Worm (Caenorhabditis elegans) whole organism, L3 larva: ENCODE measurements around the gene kel-1.

ENCODE experiments used
- ama-1 ChIP-seq: fragments of 150-350 bp; optimal IDR thresholded peaks from 2 replicates; lab custom pipeline; 2018
- ceh-16 ChIP-seq: sonication (generic microtip); optimal IDR thresholded peaks from 2 replicates; lab custom pipeline; 2017; ENCODE audit warnings: missing biosample characterization, missing genetic modification characterization
- ceh-28 ChIP-seq: fragments of 150-350 bp; optimal IDR thresholded peaks from 2 replicates; lab custom pipeline; 2014; ENCODE audit warnings: missing biosample characterization, missing genetic modification reagents, missing genetic modification characterization
- ceh-9 ChIP-seq: sonication (generic microtip); optimal IDR thresholded peaks from 2 replicates; lab custom pipeline; 2018; ENCODE audit warnings: missing biosample characterization, missing genetic modification characterization
- daf-12 ChIP-seq: fragments of 150-350 bp; optimal IDR thresholded peaks from 2 replicates; lab custom pipeline; 2014; ENCODE audit warnings: missing biosample characterization, missing genetic modification reagents, missing genetic modification characterization
- elt-2 ChIP-seq: sonication (generic microtip); optimal IDR thresholded peaks from 2 replicates; lab custom pipeline; 2016; ENCODE audit warnings: missing genetic modification reagents, mild to moderate bottlenecking, missing genetic modification characterization, missing compliant biosample characterization
- nfya-1 ChIP-seq: sonication (generic microtip); optimal IDR thresholded peaks from 2 replicates; lab custom pipeline; 2017; ENCODE audit warnings: missing genetic modification characterization, mild to moderate bottlenecking, missing compliant biosample characterization, antibody characterized with exemption, moderate library complexity; ENCODE audit not compliant: insufficient read depth
- nhr-12 ChIP-seq: fragments of 150-350 bp; optimal IDR thresholded peaks from 2 replicates; lab custom pipeline; 2014; ENCODE audit warnings: missing biosample characterization, missing genetic modification characterization
- nhr-23 ChIP-seq: fragments of 150-350 bp; optimal IDR thresholded peaks from 2 replicates; lab custom pipeline; 2014; ENCODE audit warnings: missing biosample characterization, missing genetic modification reagents, missing genetic modification characterization
- nhr-237 ChIP-seq: fragments of 150-350 bp; optimal IDR thresholded peaks from 2 replicates; lab custom pipeline; 2014; ENCODE audit warnings: missing biosample characterization, missing genetic modification characterization
- nhr-25 ChIP-seq: sonication (generic microtip); optimal IDR thresholded peaks from 2 replicates; lab custom pipeline; 2017; ENCODE audit warnings: missing biosample characterization, missing genetic modification characterization
- nhr-28 ChIP-seq: fragments of 150-350 bp; optimal IDR thresholded peaks from 2 replicates; lab custom pipeline; 2014; ENCODE audit warnings: missing biosample characterization, missing genetic modification characterization
- nhr-77 ChIP-seq: fragments of 150-350 bp; optimal IDR thresholded peaks from 2 replicates; lab custom pipeline; 2014; ENCODE audit warnings: missing biosample characterization, missing genetic modification characterization
- pqm-1 ChIP-seq: fragments of 150-350 bp; optimal IDR thresholded peaks from 2 replicates; lab custom pipeline; 2017; ENCODE audit warnings: missing biosample characterization, missing genetic modification characterization, inconsistent platforms
- skn-1 ChIP-seq: fragments of 150-350 bp; optimal IDR thresholded peaks from 2 replicates; lab custom pipeline; 2014; ENCODE audit warnings: missing biosample characterization, missing genetic modification characterization
- tbx-2 ChIP-seq: sonication (generic microtip); optimal IDR thresholded peaks from 2 replicates; lab custom pipeline; 2016; ENCODE audit warnings: mild to moderate bottlenecking, missing genetic modification characterization, missing compliant biosample characterization

kel-1 gene

DNA sequence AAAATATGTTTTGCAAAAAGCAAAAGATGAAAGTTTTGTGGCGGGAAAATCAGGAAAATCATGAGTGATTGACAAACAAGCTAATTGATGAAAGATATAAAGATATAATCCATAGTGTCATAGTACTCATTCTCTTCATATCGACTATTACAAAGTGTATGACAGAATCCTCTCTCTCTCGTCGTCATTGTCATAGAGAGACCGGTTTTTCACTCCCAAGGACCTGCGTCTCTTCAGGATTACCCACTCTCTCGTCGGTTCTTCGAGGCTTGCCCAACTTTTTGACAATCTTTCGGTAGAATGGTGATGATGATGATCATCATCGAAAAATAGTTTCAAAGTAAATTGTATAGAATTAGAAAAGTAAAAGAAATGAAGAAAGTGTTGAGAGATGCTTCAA lies 48.6 kb downstream of the kel-1 start (continued):
- TF ChIP-seq nfya-1 (tag; lab: Kevin White, UChicago) (peak; percentile 36), pqm-1 (no peak), skn-1 (tag; lab: Kevin White, UChicago) (no peak), nhr-77 (tag; lab: Kevin White, UChicago) (no peak), ama-1 (no peak), nhr-25 (peak; percentile 88), ceh-9 (tag; lab: Kevin White, UChicago) (no peak), nhr-237 (tag; lab: Kevin White, UChicago) (no peak), ceh-28 (tag; lab: Kevin White, UChicago) (no peak)

ce11 chrII:11739199-11739598 lies 50.5 kb downstream of the kel-1 start, which contains the start of gene ctsa-1.2:
ctsa-1.2 (plus strand) TSS chrII:11739358.
- TF ChIP-seq nhr-23 (no peak), pqm-1 (peak; percentile 94), elt-2 (tag; lab: Kevin White, UChicago) (peak; percentile 94)

DNA sequence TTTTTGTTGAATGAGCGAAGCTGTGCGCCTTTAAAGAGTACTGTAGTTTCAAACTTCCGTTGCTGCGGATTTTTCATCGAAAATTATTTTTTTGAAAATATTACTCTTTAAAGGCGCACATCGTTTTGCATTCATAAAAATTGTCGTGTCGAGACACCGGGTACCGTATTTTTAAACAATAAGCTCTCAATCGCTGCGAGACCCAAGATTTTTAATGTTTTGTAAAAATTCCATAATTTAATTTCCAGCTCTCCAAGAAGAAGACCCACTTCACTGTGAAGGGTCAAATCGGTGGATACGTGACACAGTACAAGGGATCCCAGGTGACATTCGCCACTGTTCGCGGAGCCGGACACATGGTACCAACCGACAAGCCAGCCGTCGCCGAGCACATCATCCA lies 53.6 kb downstream of the kel-1 start:
- TF ChIP-seq ceh-16 (tag; lab: Kevin White, UChicago) (no peak), tbx-2 (tag; lab: Kevin White, UChicago) (no peak), ceh-28 (tag; lab: Kevin White, UChicago) (no peak), daf-12 (tag; lab: Kevin White, UChicago) (no peak), nhr-28 (tag; lab: Kevin White, UChicago) (no peak), nhr-12 (tag; lab: Kevin White, UChicago) (no peak)
- TF ChIP-seq, all 47 proteins: peak for 0
